Fruit fly (Drosophila melanogaster) whole organism: ENCODE results near the gene Cdc42.

Experiments used
- Dll ChIP-seq: fragments of >200 bp; optimal IDR thresholded peaks from 2 replicates; lab custom pipeline; 2017
- EcR ChIP-seq, 2 experiments: fragments of >200 bp; optimal IDR thresholded peaks; 2 replicates each; lab custom pipeline; 2017; ENCODE audit warnings: missing biosample characterization in 2 of 2, missing genetic modification characterization in 2 of 2, missing genetic modification reagents in 2 of 2
- pan ChIP-seq: fragments of >200 bp; optimal IDR thresholded peaks from 2 replicates; lab custom pipeline; 2017
- psq ChIP-seq: fragments of >200 bp; optimal IDR thresholded peaks from 2 replicates; lab custom pipeline; 2017
- usp ChIP-seq: fragments of >200 bp; optimal IDR thresholded peaks from 2 replicates; lab custom pipeline; 2017; ENCODE audit warnings: missing biosample characterization, missing genetic modification characterization, mixed read lengths

dm6 chrX:19679207-19679606 lies 17.7 kb upstream of the Cdc42 start:
- no peak for TF ChIP-seq pan (lab: Kevin White, UChicago)
- no peak for TF ChIP-seq usp (GFP tag; lab: Kevin White, UChicago)
- TF ChIP-seq EcR (GFP tag; optimal IDR thresholded peaks at IDR 0.05; lab: Kevin White, UChicago), result no peak
- no peak for TF ChIP-seq psq (lab: Kevin White, UChicago)
- TF ChIP-seq Dll (lab: Kevin White, UChicago), result no peak
